Fruit fly (Drosophila melanogaster) whole organism, embryonic: ENCODE measurements around the gene Unc50.

ENCODE experiments used
- Aef1 ChIP-seq: fragments of 200-800 bp; sonication (Bioruptor generic); IDR thresholded peaks from 3 replicates; pipeline ENCODE4 v1.3.6; 2022; ENCODE audit warnings: missing biosample characterization, missing genetic modification characterization
- Asciz ChIP-seq: fragments of 200-800 bp; sonication (Bioruptor generic); optimal IDR thresholded peaks from 2 replicates; lab custom pipeline; 2017; ENCODE audit warnings: missing biosample characterization, mild to moderate bottlenecking, missing genetic modification characterization, missing genetic modification reagents
- CG10979 ChIP-seq: fragments of 200-800 bp; sonication (Bioruptor generic); optimal IDR thresholded peaks from 2 replicates; lab custom pipeline; 2018; ENCODE audit warnings: missing biosample characterization, mild to moderate bottlenecking, missing genetic modification characterization, moderate library complexity
- CG12391 ChIP-seq: fragments of 200-800 bp; sonication (Bioruptor generic); optimal IDR thresholded peaks from 3 replicates; lab custom pipeline; 2018; ENCODE audit warnings: missing biosample characterization, mild to moderate bottlenecking, missing genetic modification characterization, moderate library complexity
- CG12659 ChIP-seq: fragments of 200-800 bp; sonication (Bioruptor generic); optimal IDR thresholded peaks from 3 replicates; lab custom pipeline; 2017; ENCODE audit warnings: mild to moderate bottlenecking, missing biosample characterization, missing genetic modification reagents, missing genetic modification characterization
- CG18619 ChIP-seq: fragments of 200-800 bp; sonication (Bioruptor generic); optimal IDR thresholded peaks from 3 replicates; lab custom pipeline; 2017; ENCODE audit warnings: missing biosample characterization, mild to moderate bottlenecking, missing genetic modification characterization
- CG2712 ChIP-seq: fragments of 200-800 bp; optimal IDR thresholded peaks from 3 replicates; lab custom pipeline; 2019; ENCODE audit warnings: missing biosample characterization, mild to moderate bottlenecking, missing genetic modification characterization, moderate library complexity
- CG31441 ChIP-seq: fragments of 200-800 bp; sonication (Bioruptor generic); IDR thresholded peaks from 2 replicates; pipeline ENCODE4 v1.3.6; 2022; ENCODE audit warnings: missing biosample characterization, missing genetic modification characterization
- CG32532 ChIP-seq: fragments of 200-800 bp; sonication (Bioruptor generic); IDR thresholded peaks from 2 replicates; pipeline ENCODE4 v1.3.6; 2022; ENCODE audit warnings: missing biosample characterization, missing genetic modification characterization
- CG3281 ChIP-seq: fragments of 200-800 bp; sonication (Bioruptor generic); optimal IDR thresholded peaks from 3 replicates; lab custom pipeline; 2017; ENCODE audit warnings: missing biosample characterization, mild to moderate bottlenecking, missing genetic modification characterization
- CG34224 ChIP-seq: fragments of 200-800 bp; sonication (Bioruptor generic); IDR thresholded peaks from 3 replicates; pipeline ENCODE4 v1.3.6; 2022; ENCODE audit warnings: missing biosample characterization, missing genetic modification characterization; ENCODE audit not compliant: partially characterized antibody
- CG5245 ChIP-seq: fragments of 200-800 bp; sonication (Bioruptor generic); optimal IDR thresholded peaks from 3 replicates; lab custom pipeline; 2016; ENCODE audit warnings: missing biosample characterization, missing genetic modification characterization
- CG6813 ChIP-seq: fragments of 200-800 bp; sonication (Bioruptor generic); optimal IDR thresholded peaks from 2 replicates; lab custom pipeline; 2017; ENCODE audit warnings: missing biosample characterization, missing genetic modification characterization, mild to moderate bottlenecking, moderate library complexity, missing genetic modification reagents
- CG6854 ChIP-seq: fragments of 200-800 bp; sonication (Bioruptor generic); optimal IDR thresholded peaks from 3 replicates; lab custom pipeline; 2017; ENCODE audit warnings: missing biosample characterization, mild to moderate bottlenecking, missing genetic modification characterization
- CG7839 ChIP-seq: fragments of 200-800 bp; sonication (Bioruptor generic); optimal IDR thresholded peaks from 3 replicates; lab custom pipeline; 2018; ENCODE audit warnings: missing biosample characterization, mild to moderate bottlenecking, missing genetic modification characterization, moderate library complexity
- CG8924 ChIP-seq: fragments of 200-800 bp; optimal IDR thresholded peaks from 3 replicates; lab custom pipeline; 2019; ENCODE audit warnings: missing biosample characterization, mild to moderate bottlenecking, missing genetic modification characterization, moderate library complexity
- CG9215 ChIP-seq: fragments of 200-800 bp; sonication (Bioruptor generic); IDR thresholded peaks from 2 replicates; pipeline ENCODE4 v1.3.6; 2022; ENCODE audit warnings: missing biosample characterization, missing genetic modification characterization
- CG9727 ChIP-seq: fragments of 200-800 bp; sonication (Bioruptor generic); optimal IDR thresholded peaks from 3 replicates; lab custom pipeline; 2017; ENCODE audit warnings: missing biosample characterization, mild to moderate bottlenecking, missing genetic modification characterization
- CG9932 ChIP-seq: fragments of 200-800 bp; sonication (Bioruptor generic); IDR thresholded peaks from 2 replicates; pipeline ENCODE4 v1.3.6; 2022; ENCODE audit warnings: missing biosample characterization, missing genetic modification characterization
- CoRest ChIP-seq: fragments of 200-800 bp; sonication (Bioruptor generic); optimal IDR thresholded peaks from 3 replicates; lab custom pipeline; 2018; ENCODE audit warnings: missing biosample characterization, mild to moderate bottlenecking, missing genetic modification characterization, moderate library complexity
- Ets65A ChIP-seq: fragments of 200-800 bp; sonication (Bioruptor generic); peaks from one replicate; lab custom pipeline; 2016; ENCODE audit warnings: missing biosample characterization, missing genetic modification characterization
- HHEX ChIP-seq: fragments of 200-800 bp; sonication (Bioruptor generic); optimal IDR thresholded peaks from 3 replicates; lab custom pipeline; 2017; ENCODE audit warnings: missing biosample characterization, mild to moderate bottlenecking, missing genetic modification characterization, missing genetic modification reagents
- Hmr ChIP-seq: fragments of 200-800 bp; sonication (Bioruptor generic); optimal IDR thresholded peaks from 3 replicates; lab custom pipeline; 2017; ENCODE audit warnings: mild to moderate bottlenecking, missing biosample characterization, missing genetic modification reagents, missing genetic modification characterization
- Meics ChIP-seq: fragments of 200-800 bp; sonication (Bioruptor generic); optimal IDR thresholded peaks from 2 replicates; lab custom pipeline; 2017; ENCODE audit warnings: missing biosample characterization, mild to moderate bottlenecking, missing genetic modification characterization
- Spps ChIP-seq: fragments of 200-800 bp; sonication (Bioruptor generic); optimal IDR thresholded peaks from 2 replicates; lab custom pipeline; 2018; ENCODE audit warnings: missing biosample characterization, mild to moderate bottlenecking, missing genetic modification characterization
- Ssrp ChIP-seq: fragments of 200-800 bp; sonication (Bioruptor generic); optimal IDR thresholded peaks from 2 replicates; lab custom pipeline; 2018; ENCODE audit warnings: missing biosample characterization, mild to moderate bottlenecking, missing genetic modification characterization, moderate library complexity
- Taf1 ChIP-seq: fragments of 200-800 bp; sonication (Bioruptor generic); IDR thresholded peaks from 2 replicates; pipeline ENCODE4 v1.3.6; 2022; ENCODE audit warnings: missing biosample characterization, missing genetic modification characterization
- Vsx1 ChIP-seq: fragments of 200-800 bp; sonication (Bioruptor generic); optimal IDR thresholded peaks from 2 replicates; lab custom pipeline; 2017; ENCODE audit warnings: missing biosample characterization, mild to moderate bottlenecking, missing genetic modification characterization, missing genetic modification reagents
- Xrp1 ChIP-seq: fragments of 200-800 bp; sonication (Bioruptor generic); IDR thresholded peaks from 2 replicates; pipeline ENCODE4 v1.3.6; 2022; ENCODE audit warnings: missing biosample characterization, missing genetic modification characterization
- ap ChIP-seq: fragments of 200-800 bp; sonication (Bioruptor generic); IDR thresholded peaks from 2 replicates; pipeline ENCODE4 v1.3.6; 2022; ENCODE audit warnings: missing biosample characterization, missing genetic modification characterization
- dm ChIP-seq: fragments of 200-800 bp; sonication (Bioruptor generic); optimal IDR thresholded peaks from 3 replicates; lab custom pipeline; 2016; ENCODE audit warnings: missing biosample characterization, missing genetic modification characterization
- gem ChIP-seq: fragments of 200-800 bp; sonication (Bioruptor generic); optimal IDR thresholded peaks from 2 replicates; lab custom pipeline; 2019; ENCODE audit warnings: missing biosample characterization, mild to moderate bottlenecking, missing genetic modification characterization, moderate library complexity
- grn ChIP-seq: fragments of 200-800 bp; sonication (Bioruptor generic); optimal IDR thresholded peaks from 3 replicates; lab custom pipeline; 2017; ENCODE audit warnings: missing biosample characterization, missing genetic modification characterization
- hth ChIP-seq: fragments of >200 bp; optimal IDR thresholded peaks from 2 replicates; lab custom pipeline; 2017; ENCODE audit warnings: inconsistent platforms
- lov ChIP-seq, 2 experiments: fragments of 200-800 bp in 1 of 2; fragments of >200 bp in 1 of 2; sonication (Bioruptor generic) in 1 of 2; IDR thresholded peaks in 1 of 2; optimal IDR thresholded peaks in 1 of 2; 2 replicates in 1 of 2; 3 replicates in 1 of 2; pipeline versions ENCODE4 v1.3.6 to Lab custom; 2017 to 2022; ENCODE audit warnings: missing biosample characterization in 1 of 2, missing genetic modification characterization in 1 of 2
- nerfin-1 ChIP-seq: fragments of 200-800 bp; sonication (Bioruptor generic); optimal IDR thresholded peaks from 3 replicates; lab custom pipeline; 2019; ENCODE audit warnings: missing biosample characterization, mild to moderate bottlenecking, missing genetic modification characterization, moderate library complexity
- nmo ChIP-seq: fragments of 200-800 bp; sonication (Bioruptor generic); optimal IDR thresholded peaks from 2 replicates; lab custom pipeline; 2018; ENCODE audit warnings: missing biosample characterization, mild to moderate bottlenecking, missing genetic modification characterization, moderate library complexity
- nom ChIP-seq: fragments of 200-800 bp; sonication (Bioruptor generic); optimal IDR thresholded peaks from 2 replicates; lab custom pipeline; 2017; ENCODE audit warnings: missing biosample characterization, missing genetic modification characterization, mild to moderate bottlenecking, moderate library complexity, missing genetic modification reagents
- odd ChIP-seq: fragments of 200-800 bp; sonication (Bioruptor generic); optimal IDR thresholded peaks from 2 replicates; lab custom pipeline; 2017; ENCODE audit warnings: missing biosample characterization, mild to moderate bottlenecking, missing genetic modification characterization
- peb ChIP-seq: fragments of 200-800 bp; sonication (Bioruptor generic); IDR thresholded peaks from 2 replicates; pipeline ENCODE4 v1.3.6; 2022; ENCODE audit warnings: missing biosample characterization, missing genetic modification characterization
- row ChIP-seq: fragments of 200-800 bp; sonication (Bioruptor generic); IDR thresholded peaks from 3 replicates; pipeline ENCODE4 v1.3.6; 2022; ENCODE audit warnings: missing biosample characterization, missing genetic modification characterization
- sd ChIP-seq: fragments of 200-800 bp; sonication (Bioruptor generic); optimal IDR thresholded peaks from 3 replicates; lab custom pipeline; 2018; ENCODE audit warnings: missing biosample characterization, mild to moderate bottlenecking, missing genetic modification characterization, moderate library complexity
- sens-2 ChIP-seq: fragments of 200-800 bp; sonication (Bioruptor generic); IDR thresholded peaks from 2 replicates; pipeline ENCODE4 v1.3.6; 2022; ENCODE audit warnings: missing biosample characterization, missing genetic modification characterization
- tin ChIP-seq: fragments of 200-800 bp; sonication (Bioruptor generic); optimal IDR thresholded peaks from 3 replicates; lab custom pipeline; 2016; ENCODE audit warnings: missing biosample characterization, missing genetic modification characterization
- trh ChIP-seq: fragments of 200-800 bp; sonication (Bioruptor generic); optimal IDR thresholded peaks from 2 replicates; lab custom pipeline; 2016; ENCODE audit warnings: missing biosample characterization, missing genetic modification characterization
- unpg ChIP-seq: fragments of 200-800 bp; sonication (Bioruptor generic); optimal IDR thresholded peaks from 3 replicates; lab custom pipeline; 2018; ENCODE audit warnings: missing biosample characterization, mild to moderate bottlenecking, missing genetic modification characterization, moderate library complexity
- wdn ChIP-seq: fragments of 200-800 bp; sonication (Bioruptor generic); IDR thresholded peaks from 2 replicates; pipeline ENCODE4 v1.3.6; 2022; ENCODE audit warnings: missing biosample characterization, missing genetic modification characterization
- zf30C ChIP-seq: fragments of 200-800 bp; sonication (Bioruptor generic); optimal IDR thresholded peaks from 3 replicates; lab custom pipeline; 2018; ENCODE audit warnings: missing biosample characterization, mild to moderate bottlenecking, missing genetic modification characterization

Unc50 gene

DNA sequence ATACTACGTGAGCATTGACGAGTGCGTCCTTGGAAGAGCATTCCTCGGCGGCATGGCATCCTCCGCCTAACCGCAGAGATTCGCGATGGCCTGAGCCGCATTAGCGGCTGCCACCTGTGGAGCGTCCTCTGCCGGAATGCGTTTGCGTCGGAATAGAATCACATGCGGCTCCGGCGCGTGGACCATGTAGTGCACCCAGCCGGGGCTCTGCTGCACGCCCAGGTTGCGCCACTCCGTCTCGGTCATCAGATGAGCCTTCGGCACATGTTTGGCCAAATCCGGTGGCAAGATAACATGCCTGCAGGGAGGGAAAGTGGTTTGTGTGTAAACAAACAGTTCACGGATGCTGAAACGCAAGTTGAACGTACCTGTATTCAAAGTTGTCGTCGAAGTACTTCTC is 39.0 kb upstream of the Unc50 start (continued):
- TF ChIP-seq CG32532 (GFP tag; lab: Robert Waterston, UW) (0 out of 2 replicates have a peak, but pooled peaks have one; percentile 9), sd (tag; lab: Kevin White, UChicago) (no peak), CG2712 (tag; lab: Kevin White, UChicago) (no peak), lov (optimal IDR thresholded peaks at IDR 0.05; lab: Kevin White, UChicago) (no peak), lov (GFP tag; IDR thresholded peaks at IDR 0.05; lab: Robert Waterston, UW) (no peak), zf30C (GFP tag; lab: Kevin White, UChicago) (no peak), CG18619 (GFP tag; lab: Kevin White, UChicago) (no peak), HHEX (no peak), nerfin-1 (peak; percentile 91), grn (GFP tag; lab: Kevin White, UChicago) (no peak)

- TF ChIP-seq tin (GFP tag; lab: Kevin White, UChicago) = no peak
- 0 out of 2 replicates have a peak, but pooled peaks have one; percentile 13 for TF ChIP-seq ap (GFP tag; lab: Robert Waterston, UW)
- TF ChIP-seq peb = no peak
- TF ChIP-seq Hmr (GFP tag; lab: Kevin White, UChicago) = peak; percentile 46
- no peak for TF ChIP-seq CG34224 (GFP tag; lab: Robert Waterston, UW)
- peak; percentile 9 for TF ChIP-seq nom
- peak; percentile 64 for TF ChIP-seq gem (tag; lab: Kevin White, UChicago)
- no peak for TF ChIP-seq trh (GFP tag; lab: Kevin White, UChicago)
- TF ChIP-seq Spps (tag; lab: Kevin White, UChicago) = no peak
- no peak for TF ChIP-seq sens-2 (GFP tag; lab: Robert Waterston, UW)
- 0 out of 2 replicates have a peak, but pooled peaks have one; percentile 23 for TF ChIP-seq CG31441 (GFP tag; lab: Robert Waterston, UW)
- peak; percentile 7 for TF ChIP-seq Vsx1 (GFP tag; lab: Kevin White, UChicago)
- peak; percentile 11 for TF ChIP-seq CG10979 (tag; lab: Kevin White, UChicago)
- no peak for TF ChIP-seq CG5245 (GFP tag; lab: Kevin White, UChicago)
- TF ChIP-seq row (GFP tag; lab: Robert Waterston, UW) = peak; percentile 50; the same call in 2 of the 3 replicates
- peak; percentile 12 for TF ChIP-seq Asciz
- 0 out of 2 replicates have a peak, but pooled peaks have one; percentile 21 for TF ChIP-seq CG9932 (GFP tag; lab: Robert Waterston, UW)
- TF ChIP-seq CG12391 = peak; percentile 19
- TF ChIP-seq wdn (GFP tag; lab: Robert Waterston, UW) = no peak
- TF ChIP-seq CG12659 = peak; percentile 38
- no peak for TF ChIP-seq CG9215 (GFP tag; lab: Robert Waterston, UW)
- TF ChIP-seq CoRest (tag; lab: Kevin White, UChicago) = peak; percentile 32
- TF ChIP-seq CG18619 (GFP tag; lab: Kevin White, UChicago) = peak; percentile 42
- TF ChIP-seq dm (GFP tag; lab: Kevin White, UChicago) = no peak
- 0 out of 3 replicates have a peak, but pooled peaks have one; percentile 22 for TF ChIP-seq Aef1
- peak; percentile 6 for TF ChIP-seq HHEX
- peak; percentile 45 for TF ChIP-seq odd (GFP tag; lab: Kevin White, UChicago)
- peak; percentile 0 for TF ChIP-seq unpg (GFP tag; lab: Kevin White, UChicago)
- TF ChIP-seq nmo = peak; percentile 3
- TF ChIP-seq CG6854 (GFP tag; lab: Kevin White, UChicago) = peak; percentile 3
- TF ChIP-seq CG6813 (GFP tag; lab: Kevin White, UChicago) = peak; percentile 24
- TF ChIP-seq Taf1 (GFP tag; lab: Robert Waterston, UW) = no peak
- no peak for TF ChIP-seq Xrp1 (GFP tag; lab: Robert Waterston, UW)
- TF ChIP-seq CG7839 (tag; lab: Kevin White, UChicago) = peak; percentile 14
- TF ChIP-seq Ssrp (tag; lab: Kevin White, UChicago) = peak; percentile 11
- TF ChIP-seq CG3281 = peak; percentile 19
- no peak for TF ChIP-seq Ets65A (GFP tag; lab: Kevin White, UChicago)
- TF ChIP-seq CG9727 (GFP tag; lab: Kevin White, UChicago) = peak; percentile 28
- TF ChIP-seq hth (lab: Kevin White, UChicago) = no peak
- TF ChIP-seq CG8924 (tag; lab: Kevin White, UChicago) = peak; percentile 44
- TF ChIP-seq Meics = peak; percentile 54
These were observed 36.3 kb upstream of the Unc50 start, which contains the start of gene CG8112 for dm6 chr3R:8712722-8713131. CG8112 (plus strand) TSS chr3R:8712933.
